Fruit fly (Drosophila melanogaster) ovary, adult (tissue): Measurements from ENCODE around the gene Svip.

Experiments
- CG17801 ChIP-seq: fragments of 200-800 bp; optimal IDR thresholded peaks from 2 replicates; lab custom pipeline; 2019; ENCODE audit warnings: missing biosample characterization, mild to moderate bottlenecking, missing genetic modification characterization, moderate library complexity; ENCODE audit not compliant: partially characterized antibody

Svip gene

DNA sequence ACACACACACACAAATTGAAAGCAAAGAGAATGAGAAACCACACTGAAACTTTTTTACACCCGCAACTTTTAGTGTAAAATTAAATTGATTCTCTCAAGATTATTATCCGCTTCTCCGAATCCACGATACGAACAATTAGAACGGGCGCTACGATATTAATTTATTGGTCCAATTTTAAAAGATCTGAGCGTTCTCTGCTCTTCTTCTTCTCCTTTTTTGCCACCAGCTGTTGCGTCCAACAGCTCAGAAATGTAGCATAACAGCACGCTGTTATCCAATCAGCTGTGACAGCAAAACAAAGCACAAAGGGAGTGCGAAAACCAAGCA is at the start of gene Svip, which contains the start of gene UGP:
Svip (plus strand) TSS at position 287 of the 328 bp plus-strand sequence.
UGP (minus strand) TSS at position 223 of the 328 bp plus-strand sequence.
- no peak for TF ChIP-seq CG17801 (GFP tag; lab: Kevin White, UChicago)

DNA sequence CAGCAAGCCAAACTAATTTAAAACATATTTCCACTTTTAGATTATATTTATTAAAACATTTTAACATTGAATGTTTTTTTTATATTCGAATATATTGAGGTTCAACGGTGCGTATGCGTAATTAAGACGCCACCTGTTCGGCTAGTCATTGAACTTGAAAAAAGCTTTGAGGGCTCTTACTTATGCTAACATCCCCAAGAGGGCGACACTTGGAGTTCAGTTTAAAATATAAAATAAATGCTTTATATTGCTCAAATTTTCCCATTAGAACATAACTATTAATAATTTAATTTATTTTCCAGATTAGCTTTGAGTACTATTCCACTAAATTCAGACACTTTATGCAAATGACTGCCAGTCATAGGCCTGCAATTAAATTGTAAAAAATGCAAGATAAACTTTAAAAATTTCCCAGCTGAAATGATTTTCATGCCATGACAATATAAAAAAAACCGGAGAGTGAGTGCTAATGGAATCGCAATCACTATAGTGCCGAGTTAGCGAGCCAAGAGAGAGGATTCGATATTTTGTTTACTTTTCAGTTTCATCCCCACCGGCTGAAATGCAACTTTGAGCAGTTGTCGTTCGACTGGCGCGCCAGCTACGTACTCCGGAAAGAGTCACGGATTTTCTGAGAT is 24.9 kb upstream of the Svip start, which contains the start of gene PGRP-LA:
PGRP-LA (plus strand) TSS at position 588 of the 638 bp plus-strand sequence.
- no peak for TF ChIP-seq CG17801 (GFP tag; lab: Kevin White, UChicago)

DNA sequence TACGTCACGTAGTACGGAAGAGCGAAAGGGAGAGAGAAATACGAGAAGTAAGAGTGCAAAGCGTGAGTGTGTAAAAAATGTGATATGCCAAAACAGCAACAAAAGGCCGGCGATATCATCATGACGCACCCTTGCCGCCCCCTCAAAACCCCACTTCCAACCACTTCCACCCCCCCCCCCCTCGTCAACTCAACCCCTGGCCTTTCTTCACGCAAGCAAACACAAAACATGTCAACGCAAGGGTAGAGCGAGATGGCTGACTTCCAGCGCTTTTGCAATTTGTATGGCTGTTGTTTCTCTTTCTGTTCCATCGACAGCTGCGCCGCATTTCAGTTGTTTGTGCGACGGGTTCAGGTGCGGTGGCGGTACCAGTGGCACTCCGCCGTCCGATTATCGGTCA is 23.1 kb upstream of the Svip start:
- TF ChIP-seq CG17801 (GFP tag; lab: Kevin White, UChicago) = no peak

DNA sequence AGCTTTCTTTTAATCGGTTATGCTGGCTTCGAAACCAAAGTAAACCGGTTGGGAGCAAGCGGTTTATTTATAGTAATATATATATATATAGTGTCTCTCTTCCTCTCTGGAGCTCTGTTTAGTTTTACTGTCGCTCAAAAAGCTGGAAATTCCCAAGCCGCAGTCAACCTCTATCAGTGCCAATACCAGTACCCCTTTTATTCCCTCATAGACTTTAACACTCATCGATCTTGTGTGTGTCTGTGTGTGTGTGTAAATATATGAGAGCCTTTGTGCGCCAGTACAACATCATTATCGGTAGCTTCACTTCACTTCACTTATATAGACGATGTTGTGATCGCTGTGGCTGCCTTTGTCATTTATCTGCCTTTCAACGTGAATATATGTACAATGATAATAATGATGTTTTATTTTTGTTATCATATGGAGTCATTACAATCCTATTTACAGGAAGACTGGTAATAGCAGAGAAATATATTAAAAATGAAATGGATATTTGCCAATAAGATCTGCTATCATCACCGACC is 20.8 kb upstream of the Svip start:
- TF ChIP-seq CG17801 (GFP tag; lab: Kevin White, UChicago) = no peak

DNA sequence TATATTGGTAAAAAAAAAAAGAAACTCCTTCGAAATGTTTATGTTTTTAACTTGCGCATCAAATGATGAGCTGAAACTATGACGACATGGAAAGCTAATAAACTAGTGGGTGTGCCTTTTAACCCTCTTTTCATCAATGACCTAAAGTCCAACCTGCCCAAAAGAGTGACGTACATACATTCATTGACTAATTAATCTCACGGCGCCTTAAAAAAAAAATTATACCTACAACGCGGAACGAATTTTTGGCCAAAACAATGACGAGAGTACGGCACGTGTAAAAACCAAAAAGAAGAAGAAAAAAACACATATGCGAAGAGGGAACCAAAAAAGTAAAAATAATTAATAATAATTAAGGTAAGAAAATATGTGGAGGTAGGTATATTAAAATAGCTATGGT is 20.3 kb upstream of the Svip start, which contains the start of gene PGRP-LC:
PGRP-LC (plus strand) TSS at position 301 of the 400 bp plus-strand sequence.
- no peak for TF ChIP-seq CG17801 (GFP tag; lab: Kevin White, UChicago)

DNA sequence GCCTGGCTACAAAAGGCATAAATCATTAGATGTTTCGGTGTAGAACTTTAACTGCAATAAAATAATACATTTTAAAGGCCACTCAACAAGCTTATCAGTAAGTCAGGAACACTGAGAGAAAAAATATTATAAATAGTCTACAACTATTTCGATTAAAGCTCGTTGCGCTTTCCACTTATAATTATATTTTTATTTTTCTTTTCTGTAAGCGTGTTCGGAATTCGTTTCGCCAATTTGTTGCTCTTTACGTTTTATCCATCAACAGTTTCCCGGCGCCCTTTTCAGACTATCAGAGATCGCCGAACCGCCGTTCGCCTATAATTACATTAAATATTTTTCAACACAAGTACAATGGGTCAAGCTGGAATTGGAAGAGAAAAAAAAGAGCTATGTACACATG is 19.8 kb upstream of the Svip start:
- no peak for TF ChIP-seq CG17801 (GFP tag; lab: Kevin White, UChicago)

DNA sequence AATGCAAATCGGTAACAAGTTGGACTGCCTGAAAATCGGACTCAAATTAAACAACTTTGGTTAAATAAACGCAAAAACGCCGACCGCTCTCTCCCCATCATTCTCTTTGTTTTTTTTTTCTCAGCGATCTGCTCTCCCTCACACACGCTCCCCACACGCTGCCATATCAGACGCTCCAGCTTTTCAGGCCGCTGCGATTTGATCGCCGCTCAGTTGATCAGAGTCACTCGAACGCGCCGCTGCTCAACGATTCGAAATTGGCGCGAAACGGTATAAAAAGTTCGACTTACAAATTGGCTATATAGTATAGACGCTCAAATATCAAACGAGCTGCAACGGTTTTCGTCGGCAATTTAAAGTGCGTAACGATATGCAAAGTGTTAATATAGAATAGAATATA is 18.6 kb upstream of the Svip start:
- TF ChIP-seq CG17801 (GFP tag; lab: Kevin White, UChicago) = no peak

DNA sequence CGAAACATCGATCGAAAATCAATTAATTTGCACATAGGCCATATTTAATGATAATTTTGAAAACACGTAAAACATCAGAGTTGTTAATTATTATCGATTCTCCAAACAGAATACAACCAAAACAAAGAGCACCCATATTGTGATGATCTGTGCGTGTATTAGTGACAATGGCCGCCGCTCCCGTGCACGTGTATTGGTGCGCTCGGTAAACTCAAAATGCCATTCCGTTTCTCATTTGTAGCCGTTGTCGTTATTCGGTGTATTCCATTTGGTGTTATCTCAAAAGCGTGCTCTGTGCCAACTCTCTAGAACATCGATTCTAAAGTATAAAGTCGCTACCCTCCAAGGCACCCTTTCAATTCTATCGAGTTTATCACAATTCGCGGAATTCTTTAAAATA is 18.0 kb upstream of the Svip start:
- TF ChIP-seq CG17801 (GFP tag; lab: Kevin White, UChicago) = no peak

DNA sequence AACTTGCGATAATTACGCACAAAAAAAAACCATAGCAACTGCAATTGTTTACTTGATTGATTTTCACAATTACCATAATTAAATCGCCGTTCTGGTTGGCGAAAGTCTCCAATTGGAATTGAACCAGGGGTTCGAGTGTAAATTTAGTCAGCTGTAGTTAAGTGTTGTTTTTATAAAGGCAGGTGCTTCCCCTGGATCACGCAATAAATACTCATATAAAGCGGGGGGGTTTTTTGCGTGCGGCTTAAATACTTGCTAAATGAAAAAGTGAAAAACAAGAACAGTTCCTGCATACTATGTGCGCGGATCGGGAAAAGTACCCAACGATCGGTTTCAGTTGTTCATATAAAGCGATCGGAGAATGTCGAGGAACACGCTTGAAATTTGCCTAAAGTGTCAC is 14.8 kb upstream of the Svip start:
- TF ChIP-seq CG17801 (GFP tag; lab: Kevin White, UChicago) = no peak

DNA sequence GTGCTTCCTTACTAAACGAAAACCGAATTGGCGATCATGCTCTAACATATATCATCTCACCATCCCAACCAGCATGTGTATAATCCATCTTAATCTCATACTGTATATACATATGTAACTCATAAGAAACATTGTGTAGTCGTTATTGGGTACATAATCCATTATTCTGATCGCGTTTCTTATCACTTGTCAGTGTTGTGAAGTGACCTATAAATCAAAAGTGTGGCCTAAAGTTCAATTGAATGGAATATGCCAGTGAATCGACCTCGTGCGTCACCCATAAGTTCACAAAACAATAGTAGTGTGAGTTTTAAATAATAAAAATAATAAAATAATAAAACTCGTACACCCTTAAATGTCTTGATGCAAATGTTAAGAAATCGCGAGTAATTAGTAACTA is 13.6 kb upstream of the Svip start:
- TF ChIP-seq CG17801 (GFP tag; lab: Kevin White, UChicago) = no peak

DNA sequence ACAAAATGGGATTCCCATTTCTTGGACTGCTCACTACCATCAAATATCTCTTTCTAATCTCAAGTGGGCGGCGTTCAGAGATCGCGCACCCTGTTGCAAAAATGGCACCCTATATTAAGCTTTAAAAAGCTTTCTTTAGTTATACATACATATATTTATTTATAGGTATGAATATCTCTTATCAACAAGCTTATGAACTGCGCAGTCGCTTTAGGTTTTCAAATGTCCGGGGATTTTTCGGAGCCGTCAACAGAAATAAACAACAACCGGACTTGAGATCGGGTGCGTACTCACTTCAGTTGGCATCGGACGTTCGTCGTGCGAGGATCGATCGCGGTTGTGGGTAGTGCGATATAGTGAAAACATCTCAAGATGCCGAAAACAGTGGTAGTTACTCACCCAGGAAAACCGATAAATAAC is 9.5 kb upstream of the Svip start, which contains the start of gene PGRP-LF:
PGRP-LF (plus strand) TSS at position 296 of the 420 bp plus-strand sequence.
- TF ChIP-seq CG17801 (GFP tag; lab: Kevin White, UChicago) = no peak

DNA sequence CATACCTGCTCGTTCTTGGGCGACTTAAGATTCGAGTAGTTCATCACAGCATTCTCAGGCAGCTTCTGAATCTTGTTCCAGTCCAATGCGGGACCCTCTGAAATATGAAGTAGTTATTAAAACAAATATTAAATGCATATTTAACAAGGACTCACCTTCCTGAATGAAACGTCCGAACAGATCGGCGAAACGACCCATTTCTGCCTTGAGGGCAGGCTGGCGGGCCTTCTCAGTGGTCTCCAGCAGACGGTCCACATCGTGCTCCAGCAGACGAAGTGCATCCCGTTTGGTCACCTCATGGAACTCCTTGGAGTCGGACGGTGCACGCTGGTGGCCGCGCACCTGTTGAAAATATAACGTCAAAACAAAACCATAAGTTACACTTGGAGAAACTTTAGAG is 5.1 kb upstream of the Svip start, which contains the start of gene CG32040:
CG32040 (plus strand) TSS at position 301 of the 400 bp plus-strand sequence.
- TF ChIP-seq CG17801 (GFP tag; lab: Kevin White, UChicago) = no peak

DNA sequence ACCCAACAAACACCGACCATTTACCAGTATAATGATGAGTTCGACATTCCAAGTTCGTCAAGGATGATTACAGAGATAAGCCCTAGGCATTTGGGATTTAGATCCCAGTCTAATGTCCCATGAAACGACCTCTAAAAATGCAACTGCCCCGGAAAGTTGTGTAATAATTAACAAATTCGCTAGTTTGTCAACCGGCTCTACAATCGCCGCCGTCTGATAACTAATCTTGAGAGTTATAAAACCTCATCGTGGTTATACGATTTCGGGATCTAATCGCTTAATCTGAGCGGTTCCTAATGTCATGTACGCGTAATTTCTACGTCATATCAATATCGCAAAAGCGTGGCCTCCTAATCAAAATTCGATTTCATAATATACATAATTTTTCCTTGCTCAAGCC is 3.2 kb upstream of the Svip start:
- peak; percentile 8 for TF ChIP-seq CG17801 (GFP tag; lab: Kevin White, UChicago)

DNA sequence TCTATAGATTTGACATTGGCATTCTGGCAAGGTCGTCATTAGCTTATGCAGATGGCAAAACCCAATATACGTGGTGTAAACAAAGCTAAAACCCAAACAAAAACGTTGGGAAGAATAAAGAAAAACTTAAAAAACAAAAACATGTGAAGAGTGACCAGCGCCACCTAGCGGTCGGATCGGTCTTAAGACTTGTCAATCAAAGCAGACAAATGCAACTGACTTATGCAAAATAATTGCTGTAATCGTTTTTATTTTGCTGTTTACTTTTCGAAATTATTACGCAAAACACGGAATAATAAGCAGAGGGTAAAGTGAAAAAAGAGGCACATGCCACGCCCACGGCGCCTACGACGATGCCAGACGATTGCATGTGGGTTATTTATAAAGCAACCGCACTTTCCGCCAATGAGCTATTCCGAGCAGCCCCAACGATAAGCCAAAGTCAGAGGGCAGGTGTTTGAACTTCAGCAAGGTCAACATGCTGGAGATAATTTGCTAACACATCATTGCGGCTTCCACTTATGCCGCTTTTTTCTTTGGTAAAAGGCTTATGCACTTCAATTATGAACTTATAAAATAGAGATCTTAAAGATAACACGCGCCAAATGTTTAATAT is 2.6 kb upstream of the Svip start:
- no peak for TF ChIP-seq CG17801 (GFP tag; lab: Kevin White, UChicago)

DNA sequence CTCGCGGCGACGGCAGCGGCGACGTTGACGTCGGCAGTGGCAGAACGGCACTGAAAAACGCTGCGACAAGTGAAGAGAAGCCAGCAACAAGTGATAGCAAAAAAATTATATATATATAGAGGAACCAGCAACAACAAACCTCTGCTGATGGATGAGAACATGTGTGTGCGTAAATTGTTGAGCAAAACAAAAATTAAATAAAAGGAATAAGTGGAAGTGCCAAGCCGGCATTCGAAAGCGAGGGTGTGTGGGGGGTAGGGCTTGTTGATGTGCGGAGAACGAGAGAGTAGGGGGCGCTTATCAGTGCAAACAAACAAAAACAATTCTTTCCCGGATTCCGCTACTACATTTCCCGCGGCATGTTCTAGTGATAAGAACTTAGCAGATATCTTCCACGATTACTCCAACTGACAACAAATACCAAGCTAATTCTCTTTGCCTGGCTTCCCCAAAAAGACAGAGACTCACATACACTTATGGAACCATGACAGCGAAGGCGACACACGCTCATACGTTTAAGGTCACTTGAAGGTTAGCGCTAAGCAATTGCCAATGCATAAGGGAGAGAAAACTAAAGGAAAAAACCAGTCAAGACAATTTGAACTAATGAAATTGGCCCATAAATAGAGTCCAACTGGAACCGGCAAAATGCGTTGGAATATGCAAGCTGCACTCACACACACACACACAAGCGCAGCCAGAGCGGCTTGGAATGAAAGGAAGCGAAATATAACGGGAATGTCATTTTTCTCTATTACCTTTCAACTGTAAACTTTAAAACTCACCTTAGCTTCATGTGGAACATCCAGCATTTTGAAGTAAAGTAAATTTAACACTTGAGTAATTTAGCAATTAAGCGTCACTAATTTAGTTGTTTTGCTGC is 728 bp upstream of the Svip start:
- TF ChIP-seq CG17801 (GFP tag; lab: Kevin White, UChicago) = no peak
